Fruit fly (Drosophila melanogaster) whole organism, embryonic: ENCODE data around the gene CG3529.

ENCODE experiments used
- Aef1 ChIP-seq: fragments of 200-800 bp; sonication (Bioruptor generic); IDR thresholded peaks from 3 replicates; pipeline ENCODE4 v1.3.6; 2022; ENCODE audit warnings: missing biosample characterization, missing genetic modification characterization
- Antp ChIP-seq: fragments of 200-800 bp; sonication (Bioruptor generic); optimal IDR thresholded peaks from 3 replicates; lab custom pipeline; 2016; ENCODE audit warnings: missing biosample characterization, missing genetic modification characterization
- Bgb ChIP-seq: fragments of 200-800 bp; sonication (Bioruptor generic); IDR thresholded peaks from 2 replicates; pipeline ENCODE4 v1.3.6; 2022; ENCODE audit warnings: missing biosample characterization, missing genetic modification characterization; ENCODE audit not compliant: partially characterized antibody
- CG10147 ChIP-seq: fragments of 200-800 bp; sonication (Bioruptor generic); optimal IDR thresholded peaks from 2 replicates; lab custom pipeline; 2019; ENCODE audit warnings: missing biosample characterization, mild to moderate bottlenecking, missing genetic modification characterization, moderate library complexity
- CG10959 ChIP-seq: fragments of 200-800 bp; sonication (Bioruptor generic); IDR thresholded peaks from 2 replicates; pipeline ENCODE4 v1.3.6; 2022; ENCODE audit warnings: missing biosample characterization, missing genetic modification characterization
- CG10979 ChIP-seq: fragments of 200-800 bp; sonication (Bioruptor generic); optimal IDR thresholded peaks from 2 replicates; lab custom pipeline; 2018; ENCODE audit warnings: missing biosample characterization, mild to moderate bottlenecking, missing genetic modification characterization, moderate library complexity
- CG11085 ChIP-seq: fragments of 200-800 bp; sonication (Bioruptor generic); IDR thresholded peaks from 2 replicates; pipeline ENCODE4 v1.3.6; 2022; ENCODE audit warnings: missing biosample characterization, missing genetic modification characterization
- CG1233 ChIP-seq: fragments of 200-800 bp; sonication (Bioruptor generic); optimal IDR thresholded peaks from 4 replicates; lab custom pipeline; 2018; ENCODE audit warnings: missing biosample characterization, mild to moderate bottlenecking, missing genetic modification characterization
- CG12659 ChIP-seq: fragments of 200-800 bp; sonication (Bioruptor generic); optimal IDR thresholded peaks from 3 replicates; lab custom pipeline; 2017; ENCODE audit warnings: mild to moderate bottlenecking, missing biosample characterization, missing genetic modification reagents, missing genetic modification characterization
- CG14441 ChIP-seq: fragments of 200-800 bp; sonication (Bioruptor generic); IDR thresholded peaks from 2 replicates; pipeline ENCODE4 v1.3.6; 2022; ENCODE audit warnings: missing biosample characterization, missing genetic modification characterization
- CG1603 ChIP-seq: fragments of 200-800 bp; sonication (Bioruptor generic); optimal IDR thresholded peaks from 2 replicates; lab custom pipeline; 2019; ENCODE audit warnings: missing biosample characterization, mild to moderate bottlenecking, missing genetic modification characterization, moderate library complexity
- CG17361 ChIP-seq: fragments of 200-800 bp; sonication (Bioruptor generic); IDR thresholded peaks from 3 replicates; pipeline ENCODE4 v1.3.6; 2022; ENCODE audit warnings: missing biosample characterization, missing genetic modification characterization
- CG17802 ChIP-seq: fragments of 200-800 bp; sonication (Bioruptor generic); optimal IDR thresholded peaks from 2 replicates; lab custom pipeline; 2018; ENCODE audit warnings: missing biosample characterization, mild to moderate bottlenecking, missing genetic modification characterization, moderate library complexity
- CG2129 ChIP-seq: fragments of 200-800 bp; sonication (Bioruptor generic); IDR thresholded peaks from 2 replicates; pipeline ENCODE4 v1.3.6; 2022; ENCODE audit warnings: missing biosample characterization, missing genetic modification characterization; ENCODE audit not compliant: partially characterized antibody
- CG31365 ChIP-seq: fragments of 200-800 bp; sonication (Bioruptor generic); optimal IDR thresholded peaks from 2 replicates; lab custom pipeline; 2018; ENCODE audit warnings: missing biosample characterization, mild to moderate bottlenecking, missing genetic modification characterization
- CG31441 ChIP-seq: fragments of 200-800 bp; sonication (Bioruptor generic); IDR thresholded peaks from 2 replicates; pipeline ENCODE4 v1.3.6; 2022; ENCODE audit warnings: missing biosample characterization, missing genetic modification characterization
- CG4328 ChIP-seq: fragments of 200-800 bp; sonication (Bioruptor generic); optimal IDR thresholded peaks from 3 replicates; lab custom pipeline; 2017; ENCODE audit warnings: missing biosample characterization, missing genetic modification reagents, missing genetic modification characterization
- CG4707 ChIP-seq: fragments of 200-800 bp; sonication (Bioruptor generic); optimal IDR thresholded peaks from 2 replicates; lab custom pipeline; 2018; ENCODE audit warnings: missing biosample characterization, mild to moderate bottlenecking, missing genetic modification characterization, moderate library complexity
- CG8281 ChIP-seq: fragments of 200-800 bp; sonication (Bioruptor generic); optimal IDR thresholded peaks from 2 replicates; lab custom pipeline; 2018; ENCODE audit warnings: missing biosample characterization, mild to moderate bottlenecking, missing genetic modification characterization, moderate library complexity
- CG9817 ChIP-seq: fragments of 200-800 bp; sonication (Bioruptor generic); optimal IDR thresholded peaks from 2 replicates; lab custom pipeline; 2018; ENCODE audit warnings: missing biosample characterization, mild to moderate bottlenecking, missing genetic modification characterization, moderate library complexity
- CG9876 ChIP-seq: fragments of 200-800 bp; sonication (Bioruptor generic); optimal IDR thresholded peaks from 2 replicates; lab custom pipeline; 2016; ENCODE audit warnings: missing biosample characterization, missing genetic modification characterization
- D19A ChIP-seq: fragments of 200-800 bp; optimal IDR thresholded peaks from 3 replicates; lab custom pipeline; 2019; ENCODE audit warnings: missing biosample characterization, mild to moderate bottlenecking, missing genetic modification characterization, moderate library complexity
- Dad ChIP-seq: fragments of 200-800 bp; sonication (Bioruptor generic); optimal IDR thresholded peaks from 3 replicates; lab custom pipeline; 2016; ENCODE audit warnings: missing biosample characterization, missing genetic modification characterization
- Deaf1 ChIP-seq: fragments of 200-800 bp; optimal IDR thresholded peaks from 3 replicates; lab custom pipeline; 2019; ENCODE audit warnings: missing biosample characterization, mild to moderate bottlenecking, missing genetic modification characterization, moderate library complexity
- Dfd ChIP-seq, 2 experiments: fragments of >200 bp; optimal IDR thresholded peaks; 2 replicates each; lab custom pipeline; 2017; ENCODE audit warnings: missing biosample characterization in 2 of 2, missing genetic modification characterization in 2 of 2
- H2.0 ChIP-seq: fragments of 200-800 bp; sonication (Bioruptor generic); IDR thresholded peaks from 2 replicates; pipeline ENCODE4 v1.3.6; 2022; ENCODE audit warnings: missing biosample characterization, missing genetic modification characterization
- HHEX ChIP-seq: fragments of 200-800 bp; sonication (Bioruptor generic); optimal IDR thresholded peaks from 3 replicates; lab custom pipeline; 2017; ENCODE audit warnings: missing biosample characterization, mild to moderate bottlenecking, missing genetic modification characterization, missing genetic modification reagents
- HLH4C ChIP-seq: fragments of 200-800 bp; sonication (Bioruptor generic); IDR thresholded peaks from 3 replicates; pipeline ENCODE4 v1.3.6; 2022; ENCODE audit warnings: missing biosample characterization, missing genetic modification characterization; ENCODE audit not compliant: partially characterized antibody
- Hmr ChIP-seq: fragments of 200-800 bp; sonication (Bioruptor generic); optimal IDR thresholded peaks from 3 replicates; lab custom pipeline; 2017; ENCODE audit warnings: mild to moderate bottlenecking, missing biosample characterization, missing genetic modification reagents, missing genetic modification characterization
- Hr3 ChIP-seq: fragments of 200-800 bp; sonication (Bioruptor generic); optimal IDR thresholded peaks from 3 replicates; lab custom pipeline; 2016; ENCODE audit warnings: missing biosample characterization, missing genetic modification characterization
- MESR4 ChIP-seq: fragments of 200-800 bp; sonication (Bioruptor generic); optimal IDR thresholded peaks from 2 replicates; lab custom pipeline; 2018; ENCODE audit warnings: missing biosample characterization, mild to moderate bottlenecking, missing genetic modification characterization, moderate library complexity
- NFAT ChIP-seq: fragments of 200-800 bp; sonication (Bioruptor generic); IDR thresholded peaks from 2 replicates; pipeline ENCODE4 v1.3.6; 2022; ENCODE audit warnings: missing biosample characterization, missing genetic modification characterization
- NfI ChIP-seq: fragments of 200-800 bp; sonication (Bioruptor generic); optimal IDR thresholded peaks from 3 replicates; lab custom pipeline; 2018; ENCODE audit warnings: missing biosample characterization, mild to moderate bottlenecking, missing genetic modification characterization, moderate library complexity
- Pdp1 ChIP-seq, 2 experiments: fragments of 200-800 bp; sonication (Bioruptor generic); optimal IDR thresholded peaks; 3 replicates each; lab custom pipeline; 2016; ENCODE audit warnings: missing biosample characterization in 2 of 2, missing genetic modification characterization in 2 of 2, mild to moderate bottlenecking in 1 of 2, moderate library complexity in 1 of 2
- Ptx1 ChIP-seq: fragments of 200-800 bp; sonication (Bioruptor generic); IDR thresholded peaks from 2 replicates; pipeline ENCODE4 v1.3.6; 2022; ENCODE audit warnings: missing biosample characterization, missing genetic modification characterization
- Ravus ChIP-seq: fragments of 200-800 bp; sonication (Bioruptor generic); IDR thresholded peaks from 2 replicates; pipeline ENCODE4 v1.3.6; 2022; ENCODE audit warnings: missing biosample characterization, missing genetic modification characterization
- bbx ChIP-seq: fragments of 200-800 bp; sonication (Bioruptor generic); IDR thresholded peaks from 2 replicates; pipeline ENCODE4 v1.3.6; 2022; ENCODE audit warnings: missing biosample characterization, missing genetic modification characterization; ENCODE audit not compliant: partially characterized antibody
- ewg ChIP-seq: fragments of 200-800 bp; sonication (Bioruptor generic); optimal IDR thresholded peaks from 3 replicates; lab custom pipeline; 2017; ENCODE audit warnings: mild to moderate bottlenecking, missing biosample characterization, missing genetic modification reagents, missing genetic modification characterization
- fd3F ChIP-seq: fragments of 200-800 bp; sonication (Bioruptor generic); optimal IDR thresholded peaks from 2 replicates; lab custom pipeline; 2018; ENCODE audit warnings: missing biosample characterization, mild to moderate bottlenecking, missing genetic modification characterization, moderate library complexity
- grau ChIP-seq: fragments of 200-800 bp; optimal IDR thresholded peaks from 3 replicates; lab custom pipeline; 2019; ENCODE audit warnings: missing biosample characterization, mild to moderate bottlenecking, missing genetic modification characterization, moderate library complexity
- insv ChIP-seq, 2 experiments: fragments of 200-800 bp; sonication (Bioruptor generic); optimal IDR thresholded peaks; 3 replicates each; lab custom pipeline; 2016 to 2018; ENCODE audit warnings: missing biosample characterization in 2 of 2, missing genetic modification characterization in 2 of 2
- lov ChIP-seq, 2 experiments: fragments of 200-800 bp in 1 of 2; fragments of >200 bp in 1 of 2; sonication (Bioruptor generic) in 1 of 2; IDR thresholded peaks in 1 of 2; optimal IDR thresholded peaks in 1 of 2; 2 replicates in 1 of 2; 3 replicates in 1 of 2; pipeline versions ENCODE4 v1.3.6 to Lab custom; 2017 to 2022; ENCODE audit warnings: missing biosample characterization in 1 of 2, missing genetic modification characterization in 1 of 2
- pita ChIP-seq: fragments of 200-800 bp; sonication (Bioruptor generic); optimal IDR thresholded peaks from 2 replicates; lab custom pipeline; 2017; ENCODE audit warnings: missing biosample characterization, mild to moderate bottlenecking, missing genetic modification characterization
- sd ChIP-seq: fragments of 200-800 bp; sonication (Bioruptor generic); optimal IDR thresholded peaks from 3 replicates; lab custom pipeline; 2018; ENCODE audit warnings: missing biosample characterization, mild to moderate bottlenecking, missing genetic modification characterization, moderate library complexity
- sisA ChIP-seq: fragments of 200-800 bp; sonication (Bioruptor generic); IDR thresholded peaks from 2 replicates; pipeline ENCODE4 v1.3.6; 2022; ENCODE audit warnings: missing biosample characterization, missing genetic modification characterization
- slp2 ChIP-seq: fragments of 200-800 bp; sonication (Bioruptor generic); optimal IDR thresholded peaks from 2 replicates; lab custom pipeline; 2016; ENCODE audit warnings: missing biosample characterization, missing genetic modification characterization
- trem ChIP-seq: fragments of 200-800 bp; optimal IDR thresholded peaks from 3 replicates; lab custom pipeline; 2019; ENCODE audit warnings: missing biosample characterization, mild to moderate bottlenecking, missing genetic modification characterization, moderate library complexity
- vvl ChIP-seq: fragments of 200-800 bp; sonication (Bioruptor generic); IDR thresholded peaks from 2 replicates; pipeline ENCODE4 v1.3.6; 2022; ENCODE audit warnings: missing biosample characterization, missing genetic modification characterization
- zfh2 ChIP-seq: fragments of 200-800 bp; sonication (Bioruptor generic); optimal IDR thresholded peaks from 2 replicates; lab custom pipeline; 2016; ENCODE audit warnings: missing biosample characterization, missing genetic modification characterization

The CG3529 gene

DNA sequence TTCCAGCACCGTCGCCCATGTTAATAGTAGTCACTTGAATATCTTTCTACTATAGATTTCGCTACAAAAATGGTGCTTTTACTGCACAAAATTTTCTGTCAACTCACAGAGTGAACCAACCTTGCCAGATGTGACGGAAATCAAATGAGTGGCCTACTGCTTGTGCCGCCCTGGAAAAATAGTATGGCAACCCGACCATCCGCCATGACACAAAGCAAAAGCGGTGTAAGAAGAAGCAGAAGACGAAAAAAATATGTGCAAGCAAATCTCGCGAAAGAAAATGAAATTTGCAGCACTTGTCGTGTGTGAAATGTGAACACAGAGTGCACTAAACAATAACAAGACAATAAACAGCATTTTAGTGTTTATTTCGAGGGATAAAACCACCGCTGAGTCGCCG lies 30.2 kb downstream of the CG3529 start, which contains the start of the genes Uch-L5 and Jarid2 (continued):
- no peak for TF ChIP-seq CG2129 (GFP tag; lab: Robert Waterston, UW)
- peak; percentile 45 for TF ChIP-seq slp2 (GFP tag; lab: Kevin White, UChicago)
- TF ChIP-seq insv (GFP tag; optimal IDR thresholded peaks at IDR 0.05; lab: Kevin White, UChicago), result peak in 1 of 2 experiments; percentile 37
- peak; percentile 11 for TF ChIP-seq CG31365 (tag; lab: Kevin White, UChicago)
- 0 out of 2 replicates have a peak, but pooled peaks have one; percentile 19 for TF ChIP-seq bbx (GFP tag; lab: Robert Waterston, UW)
- TF ChIP-seq Dfd (GFP tag; optimal IDR thresholded peaks at IDR 0.05; lab: Kevin White, UChicago), result no peak
- no peak for TF ChIP-seq CG17361
- peak; percentile 47 to 54 for TF ChIP-seq Pdp1 (GFP tag; optimal IDR thresholded peaks at IDR 0.05; lab: Kevin White, UChicago)
- TF ChIP-seq CG17802 (tag; lab: Kevin White, UChicago), result no peak
- TF ChIP-seq H2.0 (GFP tag; lab: Robert Waterston, UW), result no peak
- no peak for TF ChIP-seq fd3F
- TF ChIP-seq Ravus (GFP tag; lab: Robert Waterston, UW), result no peak
- TF ChIP-seq Ptx1 (GFP tag; lab: Robert Waterston, UW), result 0 out of 2 replicates have a peak, but pooled peaks have one; percentile 23
- no peak for TF ChIP-seq CG11085 (GFP tag; lab: Robert Waterston, UW)
- TF ChIP-seq Antp (GFP tag; lab: Kevin White, UChicago), result peak; percentile 78
- TF ChIP-seq CG1603 (tag; lab: Kevin White, UChicago), result peak; percentile 91
- TF ChIP-seq CG10979 (tag; lab: Kevin White, UChicago), result peak; percentile 48
- TF ChIP-seq grau (tag; lab: Kevin White, UChicago), result peak; percentile 43
- TF ChIP-seq CG8281 (tag; lab: Kevin White, UChicago), result no peak
- peak; percentile 23 for TF ChIP-seq CG1233 (GFP tag; lab: Kevin White, UChicago)
- TF ChIP-seq zfh2 (GFP tag; lab: Kevin White, UChicago), result peak; percentile 72
- no peak for TF ChIP-seq CG10959
- TF ChIP-seq Deaf1 (tag; lab: Kevin White, UChicago), result peak; percentile 10
- TF ChIP-seq NFAT, result peak; percentile 69
- no peak for TF ChIP-seq CG4707 (GFP tag; lab: Kevin White, UChicago)
- peak; percentile 55 for TF ChIP-seq vvl (GFP tag; lab: Robert Waterston, UW)
- TF ChIP-seq CG10147, result no peak
- no peak for TF ChIP-seq lov (optimal IDR thresholded peaks at IDR 0.05; lab: Kevin White, UChicago)
- no peak for TF ChIP-seq lov (GFP tag; IDR thresholded peaks at IDR 0.05; lab: Robert Waterston, UW)
- TF ChIP-seq trem, result peak; percentile 82
- TF ChIP-seq HHEX (GFP tag; lab: Kevin White, UChicago), result peak; percentile 36
- no peak for TF ChIP-seq HLH4C (GFP tag; lab: Robert Waterston, UW)
- TF ChIP-seq CG31441 (GFP tag; lab: Robert Waterston, UW), result no peak
- no peak for TF ChIP-seq sd (tag; lab: Kevin White, UChicago)
- peak; percentile 49 for TF ChIP-seq sisA (GFP tag; lab: Robert Waterston, UW)
- no peak for TF ChIP-seq D19A (tag; lab: Kevin White, UChicago)
- peak; percentile 51 for TF ChIP-seq Dad
- TF ChIP-seq pita (GFP tag; lab: Kevin White, UChicago), result no peak
- TF ChIP-seq Hmr (GFP tag; lab: Kevin White, UChicago), result peak; percentile 55
- peak; percentile 45 for TF ChIP-seq Bgb (GFP tag; lab: Robert Waterston, UW)
- TF ChIP-seq ewg (GFP tag; lab: Kevin White, UChicago), result peak; percentile 49
- peak; percentile 91 for TF ChIP-seq CG12659 (GFP tag; lab: Kevin White, UChicago)
- TF ChIP-seq CG9817 (tag; lab: Kevin White, UChicago), result peak; percentile 21
- no peak for TF ChIP-seq Hr3 (GFP tag; lab: Kevin White, UChicago)
- TF ChIP-seq CG9876 (GFP tag; lab: Kevin White, UChicago), result peak; percentile 9
- TF ChIP-seq CG4328 (GFP tag; lab: Kevin White, UChicago), result no peak
- TF ChIP-seq NfI (GFP tag; lab: Kevin White, UChicago), result peak; percentile 60
- 0 out of 2 replicates have a peak, but pooled peaks have one; percentile 12 for TF ChIP-seq CG14441 (GFP tag; lab: Robert Waterston, UW)
- peak; percentile 42; the same call in 1 of the 3 replicates for TF ChIP-seq Aef1
- peak; percentile 96 for TF ChIP-seq MESR4 (GFP tag; lab: Kevin White, UChicago)
